Worm (Caenorhabditis elegans) whole organism, L4 larva: Measurements from ENCODE around the gene str-45.

ENCODE experiments used
- mep-1 ChIP-seq: fragments of 150-350 bp; sonication (generic microtip); optimal IDR thresholded peaks from 3 replicates; lab custom pipeline; 2014; ENCODE audit warnings: missing biosample characterization, missing genetic modification characterization
- nhr-237 ChIP-seq: sonication (generic microtip); optimal IDR thresholded peaks from 2 replicates; lab custom pipeline; 2017; ENCODE audit warnings: missing biosample characterization, missing genetic modification characterization
- nhr-77 ChIP-seq: fragments of 150-350 bp; optimal IDR thresholded peaks from 2 replicates; lab custom pipeline; 2014; ENCODE audit warnings: missing biosample characterization, missing genetic modification characterization

DNA sequence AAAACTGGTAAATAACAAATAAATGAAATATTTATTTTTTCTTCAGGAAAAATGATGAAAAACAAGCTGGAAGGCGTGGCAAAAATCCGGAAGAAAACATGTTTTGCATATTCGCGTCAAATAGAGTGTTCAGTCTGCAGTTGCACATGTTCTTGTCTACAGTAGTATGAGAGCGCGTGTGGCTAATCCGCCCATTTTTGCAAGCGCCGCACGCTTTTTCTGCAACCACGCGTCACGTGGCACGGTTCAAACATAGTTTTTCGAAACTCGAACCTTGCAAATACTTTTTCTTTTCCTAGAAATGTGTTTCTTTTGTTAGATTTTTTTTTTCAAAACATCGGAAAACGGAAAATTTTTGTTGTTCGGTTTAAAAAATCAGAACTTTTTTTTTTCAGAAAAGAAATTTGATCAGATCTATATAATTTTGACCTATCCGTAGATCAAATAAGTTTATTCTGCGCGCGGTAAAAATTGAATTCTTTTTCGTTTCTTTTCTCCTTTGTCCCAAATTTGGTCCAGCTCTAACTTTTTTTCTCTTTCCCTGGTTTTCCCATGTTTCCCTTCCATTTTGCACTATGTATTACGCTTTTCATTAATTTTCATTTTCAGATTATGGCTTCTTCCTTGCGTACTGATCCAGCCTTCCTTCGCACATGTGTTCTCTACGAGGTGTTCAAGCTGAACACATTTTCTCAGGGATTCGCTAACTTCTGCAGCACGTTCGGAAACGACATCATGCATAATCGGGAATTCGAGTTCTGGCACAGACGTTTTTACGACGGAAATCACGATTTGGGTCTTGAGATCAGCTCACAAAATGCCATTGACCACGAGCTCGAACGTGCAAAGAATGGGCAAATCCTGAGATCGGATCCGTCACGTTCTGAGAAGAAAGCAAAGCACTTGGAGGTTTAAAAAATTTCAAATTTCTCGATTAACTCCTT is 25.6 kb downstream of the str-45 start, which contains the start of gene Y75B12B.1:
- TF ChIP-seq nhr-237 (no peak), mep-1 (no peak), nhr-77 (tag; lab: Kevin White, UChicago) (no peak)
